Worm (Caenorhabditis elegans) whole organism, young adult: ENCODE measurements around the gene F59A6.2.

Source experiments
- B0336.3 ChIP-seq: fragments of 200-800 bp; sonication (Bioruptor generic); IDR thresholded peaks from 2 replicates; pipeline ENCODE4 v1.3.6; 2022; ENCODE audit warnings: missing genetic modification characterization, missing compliant biosample characterization
- D2030.7 ChIP-seq: fragments of 200-800 bp; sonication (Bioruptor generic); IDR thresholded peaks from 2 replicates; pipeline ENCODE4 v1.3.6; 2022; ENCODE audit warnings: missing genetic modification reagents, missing genetic modification characterization, missing compliant biosample characterization
- F10E7.11 ChIP-seq: sonication (generic microtip); optimal IDR thresholded peaks from 2 replicates; lab custom pipeline; 2017; ENCODE audit warnings: mild to moderate bottlenecking, missing genetic modification characterization, moderate library complexity, missing compliant biosample characterization
- F23B12.7 ChIP-seq: sonication (generic microtip); optimal IDR thresholded peaks from 2 replicates; lab custom pipeline; 2017; ENCODE audit warnings: missing genetic modification characterization, mild to moderate bottlenecking, missing compliant biosample characterization, antibody characterized with exemption, moderate library complexity; ENCODE audit not compliant: insufficient read depth
- F33H1.4 ChIP-seq: fragments of 200-800 bp; sonication (Bioruptor generic); IDR thresholded peaks from 2 replicates; pipeline ENCODE4 v1.3.6; 2022; ENCODE audit warnings: missing genetic modification reagents, missing genetic modification characterization, missing compliant biosample characterization
- F39B2.1 ChIP-seq: fragments of 200-800 bp; sonication (Bioruptor generic); IDR thresholded peaks from 2 replicates; pipeline ENCODE4 v1.3.6; 2022; ENCODE audit warnings: missing genetic modification reagents, missing genetic modification characterization, missing compliant biosample characterization
- F57A8.1 ChIP-seq: fragments of 200-800 bp; sonication (Bioruptor generic); optimal IDR thresholded peaks from 2 replicates; lab custom pipeline; 2018; ENCODE audit warnings: mild to moderate bottlenecking, missing genetic modification characterization, moderate library complexity, missing compliant biosample characterization
- K12H6.12 ChIP-seq: fragments of 200-800 bp; sonication (Bioruptor generic); optimal IDR thresholded peaks from 2 replicates; lab custom pipeline; 2018; ENCODE audit warnings: mild to moderate bottlenecking, missing genetic modification characterization, missing compliant biosample characterization
- Y53G8AR.9 ChIP-seq: fragments of 200-800 bp; sonication (Bioruptor generic); conservative IDR thresholded peaks from 2 replicates; pipeline ENCODE4 v1.3.6; 2022; ENCODE audit warnings: missing genetic modification reagents, missing genetic modification characterization, missing compliant biosample characterization
- Y56A3A.18 ChIP-seq: fragments of 200-800 bp; sonication (Bioruptor generic); IDR thresholded peaks from 2 replicates; pipeline ENCODE4 v1.3.6; 2022; ENCODE audit warnings: missing genetic modification reagents, missing genetic modification characterization, missing compliant biosample characterization
- Y79H2A.3 ChIP-seq: fragments of 200-800 bp; sonication (Bioruptor generic); conservative IDR thresholded peaks from 2 replicates; pipeline ENCODE4 v1.3.6; 2022; ENCODE audit warnings: missing genetic modification reagents, missing genetic modification characterization, missing compliant biosample characterization
- ZK185.1 ChIP-seq: sonication (generic microtip); optimal IDR thresholded peaks from 2 replicates; lab custom pipeline; 2016; ENCODE audit warnings: mild to moderate bottlenecking, missing genetic modification characterization, missing compliant biosample characterization; ENCODE audit not compliant: poor library complexity, severe bottlenecking
- attf-3 ChIP-seq: fragments of 200-800 bp; sonication (Bioruptor generic); conservative IDR thresholded peaks from 2 replicates; pipeline ENCODE4 v1.3.6; 2022; ENCODE audit warnings: missing genetic modification reagents, missing genetic modification characterization, missing compliant biosample characterization
- attf-5 ChIP-seq: fragments of 200-800 bp; sonication (Bioruptor generic); optimal IDR thresholded peaks from 2 replicates; lab custom pipeline; 2018; ENCODE audit warnings: mild to moderate bottlenecking, missing genetic modification characterization, missing compliant biosample characterization
- cebp-1 ChIP-seq, 2 experiments: fragments of 200-800 bp in 1 of 2; sonication (Bioruptor generic) in 1 of 2; sonication (generic microtip) in 1 of 2; IDR thresholded peaks in 1 of 2; optimal IDR thresholded peaks in 1 of 2; 2 replicates each; pipeline versions ENCODE4 v1.3.6 to Lab custom; 2017 to 2022; ENCODE audit warnings: missing compliant biosample characterization in 2 of 2, missing genetic modification characterization in 2 of 2, mild to moderate bottlenecking in 1 of 2, missing genetic modification reagents in 1 of 2, moderate library complexity in 1 of 2
- cebp-2 ChIP-seq: fragments of 200-800 bp; sonication (Bioruptor generic); IDR thresholded peaks from 2 replicates; pipeline ENCODE4 v1.3.6; 2022; ENCODE audit warnings: missing genetic modification characterization, missing compliant biosample characterization
- ceh-100 ChIP-seq: fragments of 200-800 bp; sonication (Bioruptor generic); IDR thresholded peaks from 2 replicates; pipeline ENCODE4 v1.3.6; 2022; ENCODE audit warnings: missing genetic modification reagents, missing genetic modification characterization, missing compliant biosample characterization
- ceh-40 ChIP-seq: fragments of 200-800 bp; sonication (Bioruptor generic); IDR thresholded peaks from 2 replicates; pipeline ENCODE4 v1.3.6; 2022; ENCODE audit warnings: missing genetic modification characterization, missing compliant biosample characterization
- ceh-91 ChIP-seq: fragments of 200-800 bp; sonication (Bioruptor generic); IDR thresholded peaks from 2 replicates; pipeline ENCODE4 v1.3.6; 2022; ENCODE audit warnings: missing genetic modification reagents, missing genetic modification characterization, missing compliant biosample characterization
- die-1 ChIP-seq: sonication (generic microtip); optimal IDR thresholded peaks from 2 replicates; lab custom pipeline; 2016; ENCODE audit warnings: missing genotype, mild to moderate bottlenecking, missing genetic modification characterization, missing compliant biosample characterization
- dox-1 ChIP-seq: fragments of 200-800 bp; sonication (Bioruptor generic); IDR thresholded peaks from 2 replicates; pipeline ENCODE4 v1.3.6; 2022; ENCODE audit warnings: missing genetic modification reagents, missing genetic modification characterization, missing compliant biosample characterization
- dpl-1 ChIP-seq: fragments of 150-350 bp; optimal IDR thresholded peaks from 2 replicates; lab custom pipeline; 2014; ENCODE audit warnings: missing biosample characterization, missing genetic modification reagents, missing genetic modification characterization
- efl-1 ChIP-seq: fragments of 150-350 bp; optimal IDR thresholded peaks from 2 replicates; lab custom pipeline; 2014; ENCODE audit warnings: missing biosample characterization, missing genetic modification reagents, missing genetic modification characterization
- egl-18 ChIP-seq: fragments of 200-800 bp; sonication (Bioruptor generic); IDR thresholded peaks from 2 replicates; pipeline ENCODE4 v1.3.6; 2022; ENCODE audit warnings: missing genetic modification reagents, missing genetic modification characterization, missing compliant biosample characterization
- gei-17 ChIP-seq: fragments of 200-800 bp; sonication (Bioruptor generic); optimal IDR thresholded peaks from 2 replicates; lab custom pipeline; 2018; ENCODE audit warnings: mild to moderate bottlenecking, missing genetic modification characterization, missing compliant biosample characterization
- hmg-1.2 ChIP-seq: fragments of 200-800 bp; sonication (Bioruptor generic); IDR thresholded peaks from 2 replicates; pipeline ENCODE4 v1.3.6; 2022; ENCODE audit warnings: missing genetic modification reagents, missing genetic modification characterization, missing compliant biosample characterization
- lag-1 ChIP-seq: fragments of 200-800 bp; sonication (Bioruptor generic); IDR thresholded peaks from 2 replicates; pipeline ENCODE4 v1.3.6; 2022; ENCODE audit warnings: missing genetic modification reagents, missing genetic modification characterization, missing compliant biosample characterization
- lin-54 ChIP-seq: fragments of 200-800 bp; sonication (Bioruptor generic); optimal IDR thresholded peaks from 2 replicates; lab custom pipeline; 2018; ENCODE audit warnings: mild to moderate bottlenecking, missing genetic modification characterization, missing compliant biosample characterization
- lsl-1 ChIP-seq: fragments of 200-800 bp; sonication (Bioruptor generic); optimal IDR thresholded peaks from 2 replicates; lab custom pipeline; 2018; ENCODE audit warnings: mild to moderate bottlenecking, missing genetic modification characterization, moderate library complexity, missing compliant biosample characterization
- madf-6 ChIP-seq: fragments of 200-800 bp; sonication (Bioruptor generic); IDR thresholded peaks from 2 replicates; pipeline ENCODE4 v1.3.6; 2022; ENCODE audit warnings: missing genetic modification reagents, missing genetic modification characterization, missing compliant biosample characterization
- mcd-1 ChIP-seq: fragments of 200-800 bp; sonication (Bioruptor generic); IDR thresholded peaks from 2 replicates; pipeline ENCODE4 v1.3.6; 2022; ENCODE audit warnings: missing genetic modification reagents, missing genetic modification characterization, missing compliant biosample characterization
- mes-4 ChIP-seq: sonication (generic microtip); optimal IDR thresholded peaks from 2 replicates; lab custom pipeline; 2016; ENCODE audit warnings: missing genotype, missing genetic modification characterization, missing compliant biosample characterization
- nfya-2 ChIP-seq: fragments of 200-800 bp; sonication (Bioruptor generic); IDR thresholded peaks from 2 replicates; pipeline ENCODE4 v1.3.6; 2022; ENCODE audit warnings: missing genetic modification reagents, missing genetic modification characterization, missing compliant biosample characterization
- nfyb-1 ChIP-seq: fragments of 200-800 bp; sonication (Bioruptor generic); IDR thresholded peaks from 2 replicates; pipeline ENCODE4 v1.3.6; 2022; ENCODE audit warnings: missing genetic modification reagents, missing genetic modification characterization, missing compliant biosample characterization
- nhr-179 ChIP-seq: sonication (generic microtip); optimal IDR thresholded peaks from 2 replicates; lab custom pipeline; 2016; ENCODE audit warnings: mild to moderate bottlenecking, missing genetic modification characterization, missing compliant biosample characterization
- pbrm-1 ChIP-seq: fragments of 200-800 bp; sonication (Bioruptor generic); IDR thresholded peaks from 2 replicates; pipeline ENCODE4 v1.3.6; 2022; ENCODE audit warnings: missing genetic modification reagents, missing genetic modification characterization, missing compliant biosample characterization
- pha-4 ChIP-seq: fragments of 150-350 bp; sonication (generic microtip); optimal IDR thresholded peaks from 2 replicates; lab custom pipeline; 2014; ENCODE audit warnings: missing biosample characterization, missing genetic modification reagents, missing genetic modification characterization
- rcor-1 ChIP-seq: fragments of 200-800 bp; sonication (Bioruptor generic); IDR thresholded peaks from 2 replicates; pipeline ENCODE4 v1.3.6; 2022; ENCODE audit warnings: missing genetic modification reagents, missing genetic modification characterization, missing compliant biosample characterization
- snpc-3.4 ChIP-seq: sonication (generic microtip); optimal IDR thresholded peaks from 2 replicates; lab custom pipeline; 2017; ENCODE audit warnings: missing genetic modification characterization, mild to moderate bottlenecking, missing compliant biosample characterization, antibody characterized with exemption, moderate library complexity, missing genotype, missing genetic modification reagents
- sptf-2 ChIP-seq: fragments of 200-800 bp; sonication (Bioruptor generic); optimal IDR thresholded peaks from 2 replicates; lab custom pipeline; 2018; ENCODE audit warnings: mild to moderate bottlenecking, missing genetic modification characterization, missing compliant biosample characterization
- tbp1 ChIP-seq: fragments of 200-800 bp; sonication (Bioruptor generic); optimal IDR thresholded peaks from 2 replicates; lab custom pipeline; 2018; ENCODE audit warnings: mild to moderate bottlenecking, missing genetic modification characterization, missing compliant biosample characterization
- zfh-2 ChIP-seq: fragments of 200-800 bp; sonication (Bioruptor generic); conservative IDR thresholded peaks from 2 replicates; pipeline ENCODE4 v1.3.6; 2022; ENCODE audit warnings: missing genetic modification reagents, missing genetic modification characterization, missing compliant biosample characterization
- ztf-26 ChIP-seq: sonication (generic microtip); optimal IDR thresholded peaks from 2 replicates; lab custom pipeline; 2017; ENCODE audit warnings: missing genetic modification characterization, missing compliant biosample characterization

F59A6.2 gene

DNA sequence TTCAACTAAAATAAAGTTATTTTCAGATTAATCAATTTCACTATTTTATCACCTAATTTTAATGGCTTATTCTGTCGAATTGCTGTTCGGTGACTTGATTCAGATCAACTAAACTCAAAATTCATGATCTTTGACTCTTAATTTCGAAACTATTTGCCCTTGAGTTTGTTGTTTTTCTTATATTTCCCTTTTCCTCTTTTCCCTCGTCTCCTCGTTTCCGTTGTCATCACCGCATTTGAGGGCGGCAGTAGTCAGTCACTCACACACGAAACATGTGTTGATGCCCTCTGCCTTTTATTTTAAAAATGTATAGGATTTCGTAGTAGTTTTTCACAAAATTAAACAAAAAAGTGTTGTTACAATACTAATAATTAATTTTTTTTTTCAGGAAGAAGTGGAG, 19.6 kb upstream of the F59A6.2 start, which contains the start of gene rnh-1.0:
rnh-1.0 (plus strand) TSS at position 389 of the 400 bp plus-strand sequence.
- no peak for TF ChIP-seq zfh-2
- no peak for TF ChIP-seq F10E7.11
- TF ChIP-seq cebp-1 (GFP tag; IDR thresholded peaks at IDR 0.05; lab: Robert Waterston, UW), result no peak
- peak; percentile 37 for TF ChIP-seq cebp-1 (tag; optimal IDR thresholded peaks at IDR 0.05; lab: Kevin White, UChicago)
- no peak for TF ChIP-seq nfya-2 (GFP tag; lab: Robert Waterston, UW)

DNA sequence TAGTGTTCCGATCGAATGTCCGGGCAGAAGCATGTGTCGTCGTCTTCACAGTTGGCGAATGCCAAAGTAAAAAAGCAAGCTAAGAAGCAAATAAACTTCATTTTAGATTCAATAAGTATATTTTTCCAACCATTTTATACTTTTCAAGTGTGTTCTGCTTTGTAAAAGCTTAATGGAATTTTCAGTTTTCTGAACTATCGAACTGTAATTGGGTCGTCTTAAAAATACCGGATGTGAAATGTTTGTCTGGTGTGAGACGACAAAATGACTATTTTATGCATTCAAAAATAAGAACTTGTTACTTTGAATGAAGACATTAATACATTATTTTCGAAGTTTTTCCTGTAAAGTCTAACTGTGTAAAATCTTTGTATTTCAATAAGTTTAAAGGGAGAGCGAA, 15.8 kb upstream of the F59A6.2 start, which contains the start of gene F59A6.11:
F59A6.11 (minus strand) TSS at position 101 of the 400 bp plus-strand sequence.
- TF ChIP-seq lag-1 (GFP tag; lab: Robert Waterston, UW), result no peak
- TF ChIP-seq F39B2.1 (GFP tag; lab: Robert Waterston, UW), result no peak
- no peak for TF ChIP-seq F23B12.7 (tag; lab: Kevin White, UChicago)
- no peak for TF ChIP-seq ceh-40 (GFP tag; lab: Robert Waterston, UW)

DNA sequence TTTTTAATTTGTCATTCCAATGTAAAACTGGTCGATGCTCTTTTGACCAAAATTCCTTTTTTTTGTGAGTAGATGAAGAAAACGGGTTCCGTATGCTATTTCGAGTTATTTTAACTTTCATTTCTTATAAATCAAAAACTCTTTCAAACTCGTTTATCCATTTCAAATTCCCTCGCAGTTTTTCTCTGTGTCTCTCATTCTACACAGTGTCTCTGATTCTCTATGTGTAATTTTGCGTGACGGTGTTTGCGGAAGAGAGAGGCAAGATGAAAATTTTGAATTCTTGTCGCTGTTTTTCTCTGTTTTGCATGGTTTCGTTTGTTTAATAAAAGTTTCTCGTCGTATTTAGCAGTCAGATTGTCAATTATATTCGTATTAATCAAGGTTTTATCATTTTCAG, 15.4 kb upstream of the F59A6.2 start, which contains the start of gene citk-2:
citk-2 (plus strand) TSS at position 399 of the 400 bp plus-strand sequence.
- no peak for TF ChIP-seq Y79H2A.3 (GFP tag; lab: Robert Waterston, UW)
- peak; percentile 30; the same call in 1 of the 2 replicates for TF ChIP-seq attf-3 (GFP tag; lab: Robert Waterston, UW)
- peak; percentile 59 for TF ChIP-seq F33H1.4 (GFP tag; lab: Robert Waterston, UW)
- peak; percentile 19 for TF ChIP-seq attf-5 (GFP tag; lab: Kevin White, UChicago)
- TF ChIP-seq mcd-1 (GFP tag; lab: Robert Waterston, UW), result peak; percentile 79
- peak; percentile 30; the same call in 1 of the 2 replicates for TF ChIP-seq dox-1 (GFP tag; lab: Robert Waterston, UW)
- TF ChIP-seq gei-17 (GFP tag; lab: Kevin White, UChicago), result no peak
- TF ChIP-seq rcor-1 (GFP tag; lab: Robert Waterston, UW), result peak; percentile 47
- TF ChIP-seq nfyb-1 (GFP tag; lab: Robert Waterston, UW), result peak; percentile 74
- TF ChIP-seq cebp-2 (GFP tag; lab: Robert Waterston, UW), result no peak
- no peak for TF ChIP-seq K12H6.12 (tag; lab: Kevin White, UChicago)
- TF ChIP-seq dpl-1, result peak; percentile 95
- TF ChIP-seq lsl-1 (GFP tag; lab: Kevin White, UChicago), result peak; percentile 30
- TF ChIP-seq tbp1 (GFP tag; lab: Kevin White, UChicago), result peak; percentile 57
- no peak for TF ChIP-seq F57A8.1
- TF ChIP-seq ceh-100 (GFP tag; lab: Robert Waterston, UW), result peak; percentile 73
- peak; percentile 53 for TF ChIP-seq ZK185.1 (tag; lab: Kevin White, UChicago)
- peak; percentile 97 for TF ChIP-seq hmg-1.2 (GFP tag; lab: Robert Waterston, UW)
- no peak for TF ChIP-seq D2030.7 (GFP tag; lab: Robert Waterston, UW)
- TF ChIP-seq nhr-179 (tag; lab: Kevin White, UChicago), result no peak
- TF ChIP-seq pha-4 (tag; lab: Kevin White, UChicago), result peak; percentile 90
- peak; percentile 70; the same call in 1 of the 2 replicates for TF ChIP-seq Y53G8AR.9 (GFP tag; lab: Robert Waterston, UW)
- no peak for TF ChIP-seq die-1 (tag; lab: Kevin White, UChicago)
- TF ChIP-seq lin-54, result peak; percentile 97
- TF ChIP-seq snpc-3.4 (tag; lab: Kevin White, UChicago), result peak; percentile 55
- TF ChIP-seq ceh-91 (GFP tag; lab: Robert Waterston, UW), result 0 out of 2 replicates have a peak, but pooled peaks have one; percentile 37
- TF ChIP-seq F23B12.7 (tag; lab: Kevin White, UChicago), result no peak
- 0 out of 2 replicates have a peak, but pooled peaks have one; percentile 42 for TF ChIP-seq pbrm-1 (GFP tag; lab: Robert Waterston, UW)
- peak; percentile 4 for TF ChIP-seq ztf-26
- no peak for TF ChIP-seq sptf-2 (GFP tag; lab: Kevin White, UChicago)
- no peak for TF ChIP-seq mes-4 (tag; lab: Kevin White, UChicago)
- TF ChIP-seq egl-18 (GFP tag; lab: Robert Waterston, UW), result 0 out of 2 replicates have a peak, but pooled peaks have one; percentile 13
- 0 out of 2 replicates have a peak, but pooled peaks have one; percentile 77 for TF ChIP-seq Y56A3A.18 (GFP tag; lab: Robert Waterston, UW)
- TF ChIP-seq madf-6 (GFP tag; lab: Robert Waterston, UW), result peak; percentile 58
- TF ChIP-seq efl-1 (GFP tag; lab: Kevin White, UChicago), result peak; percentile 91
- TF ChIP-seq B0336.3 (GFP tag; lab: Robert Waterston, UW), result 0 out of 2 replicates have a peak, but pooled peaks have one; percentile 25
